Fruit fly (Drosophila melanogaster) whole organism, pupa: ENCODE data around the gene CG16986.

Experiments used
- CG10348 ChIP-seq: fragments of 200-800 bp; sonication (Bioruptor generic); IDR thresholded peaks from 2 replicates; pipeline ENCODE4 v1.3.6; 2022; ENCODE audit warnings: missing biosample characterization, missing genetic modification characterization
- CG12605 ChIP-seq: fragments of 200-800 bp; sonication (Bioruptor generic); IDR thresholded peaks from 2 replicates; pipeline ENCODE4 v1.3.6; 2022; ENCODE audit warnings: missing biosample characterization, missing genetic modification characterization
- CG13204 ChIP-seq: fragments of 200-800 bp; sonication (Bioruptor generic); optimal IDR thresholded peaks from 2 replicates; lab custom pipeline; 2018; ENCODE audit warnings: missing biosample characterization, mild to moderate bottlenecking, missing genetic modification characterization, moderate library complexity
- CG14655 ChIP-seq: fragments of 200-800 bp; sonication (Bioruptor generic); optimal IDR thresholded peaks from 3 replicates; lab custom pipeline; 2017; ENCODE audit warnings: mild to moderate bottlenecking, missing biosample characterization, missing genetic modification reagents, missing genetic modification characterization
- CG15710 ChIP-seq: fragments of 200-800 bp; sonication (Bioruptor generic); optimal IDR thresholded peaks from 2 replicates; lab custom pipeline; 2018; ENCODE audit warnings: missing biosample characterization, mild to moderate bottlenecking, missing genetic modification characterization, moderate library complexity
- CG17806 ChIP-seq: fragments of 200-800 bp; sonication (Bioruptor generic); optimal IDR thresholded peaks from 2 replicates; lab custom pipeline; 2018; ENCODE audit warnings: missing biosample characterization, mild to moderate bottlenecking, missing genetic modification characterization, moderate library complexity
- CG32121 ChIP-seq: fragments of 200-800 bp; sonication (Bioruptor generic); IDR thresholded peaks from 2 replicates; pipeline ENCODE4 v1.3.6; 2022; ENCODE audit warnings: missing biosample characterization, missing genetic modification characterization
- CG34367 ChIP-seq: fragments of 200-800 bp; sonication (Bioruptor generic); optimal IDR thresholded peaks from 2 replicates; lab custom pipeline; 2018; ENCODE audit warnings: missing biosample characterization, mild to moderate bottlenecking, missing genetic modification characterization
- CG4496 ChIP-seq: fragments of 200-800 bp; sonication (Bioruptor generic); IDR thresholded peaks from 3 replicates; pipeline ENCODE4 v1.3.6; 2022; ENCODE audit warnings: missing biosample characterization, missing genetic modification characterization
- CG8159 ChIP-seq: fragments of 200-800 bp; sonication (Bioruptor generic); optimal IDR thresholded peaks from 3 replicates; lab custom pipeline; 2018; ENCODE audit warnings: missing biosample characterization, mild to moderate bottlenecking, missing genetic modification characterization, moderate library complexity
- CG8301 ChIP-seq: fragments of 200-800 bp; sonication (Bioruptor generic); optimal IDR thresholded peaks from 2 replicates; lab custom pipeline; 2018; ENCODE audit warnings: missing biosample characterization, mild to moderate bottlenecking, missing genetic modification characterization
- CG9948 ChIP-seq: fragments of 200-800 bp; sonication (Bioruptor generic); optimal IDR thresholded peaks from 2 replicates; lab custom pipeline; 2018; ENCODE audit warnings: missing biosample characterization, mild to moderate bottlenecking, missing genetic modification characterization, moderate library complexity
- D1 ChIP-seq: fragments of 200-800 bp; sonication (Bioruptor generic); optimal IDR thresholded peaks from 2 replicates; lab custom pipeline; 2018; ENCODE audit warnings: missing biosample characterization, mild to moderate bottlenecking, missing genetic modification characterization, moderate library complexity
- EcR ChIP-seq: fragments of 200-800 bp; sonication (Bioruptor generic); optimal IDR thresholded peaks from 3 replicates; lab custom pipeline; 2019; ENCODE audit warnings: missing biosample characterization, missing genetic modification characterization, mild to moderate bottlenecking, moderate library complexity, missing genetic modification reagents
- Ets98B ChIP-seq: fragments of 200-800 bp; sonication (Bioruptor generic); IDR thresholded peaks from 2 replicates; pipeline ENCODE4 v1.3.6; 2022; ENCODE audit warnings: missing biosample characterization, missing genetic modification characterization
- Pif1A ChIP-seq: fragments of 200-800 bp; sonication (Bioruptor generic); optimal IDR thresholded peaks from 3 replicates; lab custom pipeline; 2016; ENCODE audit warnings: missing biosample characterization, missing genetic modification characterization
- Pif1B ChIP-seq: fragments of 200-800 bp; sonication (Bioruptor generic); optimal IDR thresholded peaks from 3 replicates; lab custom pipeline; 2016; ENCODE audit warnings: missing biosample characterization, missing genetic modification characterization
- Snoo ChIP-seq: fragments of 200-800 bp; sonication (Bioruptor generic); optimal IDR thresholded peaks from 3 replicates; lab custom pipeline; 2017; ENCODE audit warnings: missing biosample characterization, mild to moderate bottlenecking, missing genetic modification characterization, inconsistent platforms
- fd96Ca ChIP-seq: fragments of 200-800 bp; sonication (Bioruptor generic); IDR thresholded peaks from 3 replicates; pipeline ENCODE4 v1.3.6; 2022; ENCODE audit warnings: missing biosample characterization, missing genetic modification characterization
- gl ChIP-seq: fragments of 200-800 bp; sonication (Bioruptor generic); optimal IDR thresholded peaks from 2 replicates; lab custom pipeline; 2018; ENCODE audit warnings: missing biosample characterization, mild to moderate bottlenecking, missing genetic modification characterization
- rn ChIP-seq: fragments of 200-800 bp; sonication (Bioruptor generic); IDR thresholded peaks from 2 replicates; pipeline ENCODE4 v1.3.6; 2022; ENCODE audit warnings: missing biosample characterization, missing genetic modification characterization

The CG16986 gene

DNA sequence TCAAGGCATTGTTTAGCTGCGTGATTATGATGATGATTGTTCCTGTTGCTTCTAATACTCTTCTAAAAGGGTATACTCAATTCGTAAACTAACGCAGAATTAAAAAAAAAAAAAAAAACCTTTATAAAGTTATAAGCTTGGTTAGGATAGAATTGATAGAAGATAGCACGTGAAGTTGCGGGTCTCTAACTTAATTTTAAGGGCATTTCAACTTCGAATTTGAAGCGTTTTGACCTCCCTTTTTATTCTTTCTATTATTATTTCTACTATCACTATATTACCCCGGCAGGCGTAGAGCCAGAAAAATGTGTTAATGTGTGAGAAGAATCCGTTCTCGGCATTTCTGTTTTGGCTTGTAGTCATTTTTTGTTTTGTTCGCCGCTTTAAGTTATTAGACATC, 21.4 kb upstream of the CG16986 start:
- TF ChIP-seq CG14655: peak; percentile 82
- TF ChIP-seq fd96Ca (GFP tag; lab: Robert Waterston, UW): no peak
- no peak for TF ChIP-seq CG10348 (GFP tag; lab: Robert Waterston, UW)
- TF ChIP-seq CG17806 (tag; lab: Kevin White, UChicago): peak; percentile 22
- TF ChIP-seq CG32121: peak; percentile 69; the same call in 1 of the 2 replicates
- peak; percentile 65 for TF ChIP-seq CG12605
- peak; percentile 66 for TF ChIP-seq CG4496 (GFP tag; lab: Robert Waterston, UW)
- peak; percentile 75 for TF ChIP-seq CG8301
- TF ChIP-seq Pif1A (GFP tag; lab: Kevin White, UChicago): peak; percentile 48
- peak; percentile 58 for TF ChIP-seq rn
- TF ChIP-seq CG15710 (tag; lab: Kevin White, UChicago): peak; percentile 4
- no peak for TF ChIP-seq D1 (tag; lab: Kevin White, UChicago)
- no peak for TF ChIP-seq CG8159 (tag; lab: Kevin White, UChicago)
- TF ChIP-seq EcR (GFP tag; lab: Kevin White, UChicago): no peak
- TF ChIP-seq Ets98B (GFP tag; lab: Robert Waterston, UW): peak; percentile 72
- no peak for TF ChIP-seq CG13204 (GFP tag; lab: Kevin White, UChicago)
- TF ChIP-seq CG34367: no peak
- TF ChIP-seq Snoo (tag; lab: Kevin White, UChicago): no peak
- TF ChIP-seq Pif1B (GFP tag; lab: Kevin White, UChicago): peak; percentile 30
- peak; percentile 28 for TF ChIP-seq CG9948
- TF ChIP-seq gl (tag; lab: Kevin White, UChicago): no peak
- TF ChIP-seq, all 21 proteins: peak for 12

DNA sequence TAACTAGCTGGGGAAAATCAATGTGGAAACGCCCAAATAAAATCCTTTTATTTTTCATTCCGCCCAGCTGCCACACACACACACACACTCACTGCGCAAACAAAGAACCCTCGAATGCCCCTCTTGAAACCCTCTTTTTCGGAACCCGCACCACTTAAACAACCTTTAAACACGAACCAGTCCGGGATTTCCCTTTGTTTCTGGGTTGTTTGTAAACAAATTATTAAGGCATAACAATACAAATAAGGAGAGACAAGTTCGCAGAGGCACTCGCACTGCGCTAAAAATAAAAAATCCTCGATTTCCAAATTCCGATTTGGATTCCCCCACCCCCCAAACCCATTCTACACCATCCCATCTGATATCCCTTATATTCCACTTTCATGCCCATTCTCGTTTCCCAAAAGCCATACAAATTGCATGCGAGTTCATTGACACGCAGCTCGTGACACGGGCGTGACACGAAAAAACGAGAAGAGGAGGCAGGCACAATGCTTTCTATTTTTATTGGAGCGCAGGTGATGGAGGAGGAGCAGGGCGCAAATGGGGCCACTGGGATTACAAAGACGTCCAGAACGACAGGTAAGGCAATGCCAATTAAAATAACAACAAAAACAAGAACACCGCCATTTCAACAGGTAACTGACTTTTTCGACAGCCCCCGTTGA, 20.4 kb upstream of the CG16986 start:
- TF ChIP-seq EcR (GFP tag; lab: Kevin White, UChicago) (peak; percentile 91), CG4496 (GFP tag; lab: Robert Waterston, UW) (no peak)
- TF ChIP-seq, all 21 proteins: peak for 1

DNA sequence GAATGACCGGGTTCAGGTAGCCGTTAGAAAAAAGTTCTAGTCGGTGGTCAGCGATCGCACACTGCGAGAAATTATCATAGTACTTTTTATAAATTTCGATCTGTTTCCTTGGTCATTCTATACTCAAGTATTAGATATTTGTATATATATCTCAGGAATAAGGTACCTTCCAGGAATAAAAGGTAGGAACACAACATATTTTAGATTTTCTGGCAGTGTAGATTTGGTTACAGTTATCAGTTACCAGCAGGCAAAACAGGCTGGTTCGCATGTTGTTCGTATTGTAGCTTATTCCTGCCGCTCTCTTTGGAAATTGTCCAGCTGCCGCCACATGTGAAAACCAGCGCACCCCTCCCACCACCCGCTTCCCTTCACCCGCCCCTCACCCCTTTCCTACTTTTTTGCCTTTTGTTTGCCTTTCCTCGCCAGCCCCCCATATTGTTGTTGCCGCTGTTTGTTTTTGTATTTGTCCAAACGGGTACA, 18.7 kb upstream of the CG16986 start:
- TF ChIP-seq Pif1B (GFP tag; lab: Kevin White, UChicago): peak; percentile 63
- peak; percentile 7 for TF ChIP-seq CG34367
- TF ChIP-seq D1 (tag; lab: Kevin White, UChicago): no peak
- peak; percentile 54 for TF ChIP-seq Snoo (tag; lab: Kevin White, UChicago)
- peak; percentile 56 for TF ChIP-seq CG15710 (tag; lab: Kevin White, UChicago)
- TF ChIP-seq CG8301: peak; percentile 93
- TF ChIP-seq rn: peak; percentile 30; the same call in 1 of the 2 replicates
- TF ChIP-seq CG10348 (GFP tag; lab: Robert Waterston, UW): peak; percentile 63
- peak; percentile 75 for TF ChIP-seq CG4496 (GFP tag; lab: Robert Waterston, UW)
- TF ChIP-seq CG14655: peak; percentile 86
- peak; percentile 65 for TF ChIP-seq CG9948
- TF ChIP-seq Ets98B (GFP tag; lab: Robert Waterston, UW): peak; percentile 87
- TF ChIP-seq CG13204 (GFP tag; lab: Kevin White, UChicago): no peak
- peak; percentile 70 for TF ChIP-seq CG8159 (tag; lab: Kevin White, UChicago)
- peak; percentile 83 for TF ChIP-seq fd96Ca (GFP tag; lab: Robert Waterston, UW)
- TF ChIP-seq CG32121: peak; percentile 88
- TF ChIP-seq CG17806 (tag; lab: Kevin White, UChicago): peak; percentile 66
- no peak for TF ChIP-seq EcR (GFP tag; lab: Kevin White, UChicago)
- TF ChIP-seq Pif1A (GFP tag; lab: Kevin White, UChicago): peak; percentile 68
- peak; percentile 73 for TF ChIP-seq CG12605
- peak; percentile 34 for TF ChIP-seq gl (tag; lab: Kevin White, UChicago)

DNA sequence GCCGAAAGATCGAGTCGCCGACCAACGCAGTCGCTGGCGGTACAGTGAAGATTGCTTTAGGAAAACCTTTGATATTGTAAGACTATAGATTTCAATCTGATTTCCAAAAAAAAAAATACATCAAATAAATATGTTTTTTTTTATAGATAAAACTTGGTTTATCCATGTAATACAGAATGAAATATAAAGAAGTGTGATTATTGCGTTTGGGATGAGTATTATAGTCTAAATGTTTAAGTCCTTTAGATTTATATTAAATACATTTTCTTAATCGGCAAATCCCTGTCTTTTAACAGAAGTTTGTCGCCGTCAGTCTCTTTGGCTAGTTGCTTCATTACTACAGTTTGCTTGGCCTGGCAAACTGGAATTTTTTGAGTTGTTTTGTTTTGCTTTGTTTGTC, 18.3 kb upstream of the CG16986 start:
- TF ChIP-seq CG17806 (tag; lab: Kevin White, UChicago): peak; percentile 9
- peak; percentile 11 for TF ChIP-seq CG32121
- TF ChIP-seq D1 (tag; lab: Kevin White, UChicago): no peak

DNA sequence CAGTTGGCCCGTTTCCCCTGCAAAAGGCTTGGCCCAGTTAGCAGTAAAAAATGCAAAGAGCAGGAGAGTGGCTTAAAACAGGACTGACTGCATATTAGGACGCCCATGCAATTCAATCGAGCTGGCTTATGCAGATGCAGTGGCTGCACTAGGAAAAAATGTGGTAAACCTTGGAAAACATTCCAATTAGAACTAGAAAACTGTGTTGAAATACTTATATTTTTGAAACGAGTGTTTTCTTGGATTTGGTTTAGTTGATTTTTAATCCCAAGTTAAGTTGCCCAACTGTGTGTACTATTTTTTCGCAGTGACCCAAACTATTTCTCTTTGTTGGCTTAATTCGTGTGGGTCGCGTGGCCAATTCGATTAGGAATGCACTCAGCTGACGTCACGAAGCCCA, 17.8 kb upstream of the CG16986 start:
- TF ChIP-seq CG13204 (GFP tag; lab: Kevin White, UChicago) (no peak), rn (peak; percentile 30; the same call in 1 of the 2 replicates), CG8301 (peak; percentile 80), CG15710 (tag; lab: Kevin White, UChicago) (no peak), gl (tag; lab: Kevin White, UChicago) (no peak), CG9948 (peak; percentile 41), CG12605 (peak; percentile 78), fd96Ca (GFP tag; lab: Robert Waterston, UW) (peak; percentile 92), Ets98B (GFP tag; lab: Robert Waterston, UW) (peak; percentile 91), EcR (GFP tag; lab: Kevin White, UChicago) (no peak), CG10348 (GFP tag; lab: Robert Waterston, UW) (0 out of 2 replicates have a peak, but pooled peaks have one; percentile 14), Pif1B (GFP tag; lab: Kevin White, UChicago) (peak; percentile 36), CG4496 (GFP tag; lab: Robert Waterston, UW) (peak; percentile 89), CG32121 (peak; percentile 69), Pif1A (GFP tag; lab: Kevin White, UChicago) (peak; percentile 55), CG14655 (peak; percentile 66), D1 (tag; lab: Kevin White, UChicago) (no peak), CG17806 (tag; lab: Kevin White, UChicago) (peak; percentile 43), CG34367 (peak; percentile 8), CG8159 (tag; lab: Kevin White, UChicago) (peak; percentile 32), Snoo (tag; lab: Kevin White, UChicago) (no peak)
